Worm (Caenorhabditis elegans): ENCODE data around the gene F40F8.5.
A peak's percentile ranks its signal among the peaks of the same experiment; 100 is the strongest.

F40F8.5 gene

ce11 chrII:11096233-11096632 lies 38.5 kb downstream of the F40F8.5 start, which contains the start of gene nbs-1 (continued):
- peak; percentile 59 for TF ChIP-seq madf-6 (GFP tag; IDR thresholded peaks at IDR 0.05)

DNA sequence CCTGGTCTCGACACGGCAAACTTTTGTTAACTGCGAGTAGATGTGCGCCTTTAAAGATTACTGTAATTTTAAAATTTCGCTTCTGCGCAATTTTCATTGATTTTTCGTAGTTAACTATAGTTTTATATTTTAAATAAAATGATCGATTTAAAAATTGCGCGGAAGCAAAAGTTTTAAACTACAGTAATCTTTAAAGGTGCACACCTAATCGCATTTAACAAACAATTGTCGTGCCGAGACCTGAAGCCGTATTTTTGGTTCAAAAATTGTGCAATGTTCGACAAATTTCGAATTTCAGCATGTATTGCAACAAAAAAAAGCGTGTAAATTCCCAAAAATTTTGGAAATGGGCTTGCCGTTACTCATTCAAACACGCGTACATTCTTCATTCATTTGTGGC lies 40.3 kb downstream of the F40F8.5 start:
- peak; percentile 56; the same call in 1 of the 2 replicates for TF ChIP-seq madf-6 (GFP tag; IDR thresholded peaks at IDR 0.05)
- TF ChIP-seq ztf-25 (GFP tag; IDR thresholded peaks at IDR 0.05): no peak
- peak; percentile 39 for TF ChIP-seq xnd-1 (tag; optimal IDR thresholded peaks at IDR 0.05)
- TF ChIP-seq efl-1 (GFP tag; optimal IDR thresholded peaks at IDR 0.05): peak; percentile 14
- peak; percentile 65 for TF ChIP-seq F33H1.4 (GFP tag; IDR thresholded peaks at IDR 0.05)
- peak; percentile 45 for TF ChIP-seq F49E8.2 (tag; optimal IDR thresholded peaks at IDR 0.05; ENCODE audit: insufficient read depth)
- TF ChIP-seq him-1 (tag; optimal IDR thresholded peaks at IDR 0.05): peak; percentile 2
- TF ChIP-seq rcor-1 (GFP tag; IDR thresholded peaks at IDR 0.05): no peak
- peak; percentile 66 for TF ChIP-seq lsl-1 (GFP tag; optimal IDR thresholded peaks at IDR 0.05)

DNA sequence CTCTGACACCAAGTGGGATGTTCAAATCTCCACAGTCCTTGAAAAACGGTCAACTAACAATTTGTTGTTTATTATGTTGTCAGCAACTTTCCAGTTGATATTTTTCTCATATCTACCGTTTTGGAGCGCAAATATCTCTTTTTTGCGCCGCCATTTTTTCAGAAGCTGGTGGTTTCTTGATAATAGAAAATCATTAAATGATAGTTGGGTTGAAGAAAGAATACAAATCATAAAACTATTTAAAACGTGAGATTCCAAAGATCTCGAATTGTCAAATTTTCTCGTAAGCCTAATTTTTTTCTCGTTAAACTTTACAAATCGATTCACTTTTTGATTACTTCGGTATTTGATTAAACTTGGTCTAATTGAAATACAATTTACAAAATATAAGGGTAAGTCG lies 42.3 kb downstream of the F40F8.5 start, which contains the start of gene rpl-42:
TSS of gene rpl-42 (plus strand) at position 301 of the 400 bp plus-strand sequence.
- TF ChIP-seq dpff-1 (tag; optimal IDR thresholded peaks at IDR 0.05) (no peak), efl-1 (GFP tag; optimal IDR thresholded peaks at IDR 0.05) (no peak), attf-6 (GFP tag; IDR thresholded peaks at IDR 0.05) (no peak), F33H1.4 (GFP tag; IDR thresholded peaks at IDR 0.05) (no peak), egl-18 (GFP tag; IDR thresholded peaks at IDR 0.05) (no peak), C17E4.6 (GFP tag; IDR thresholded peaks at IDR 0.05) (no peak), sea-2 (GFP tag; IDR thresholded peaks at IDR 0.05) (no peak), cebp-1 (GFP tag; IDR thresholded peaks at IDR 0.05) (no peak), cebp-1 (tag; optimal IDR thresholded peaks at IDR 0.05) (no peak), ztf-25 (GFP tag; IDR thresholded peaks at IDR 0.05) (no peak), F55B11.4 (tag; optimal IDR thresholded peaks at IDR 0.05; ENCODE audit: borderline replicate concordance, insufficient read depth) (no peak), T26A5.8 (tag; optimal IDR thresholded peaks at IDR 0.05) (no peak), pha-4 (tag; optimal IDR thresholded peaks at IDR 0.05) (no peak), T07F8.4 (tag; optimal IDR thresholded peaks at IDR 0.05) (no peak), aptf-2 (GFP tag; conservative IDR thresholded peaks at IDR 0.05) (no peak), repo-1 (tag; optimal IDR thresholded peaks at IDR 0.05) (no peak), ztf-6 (GFP tag; IDR thresholded peaks at IDR 0.05) (no peak), tbp1 (GFP tag; optimal IDR thresholded peaks at IDR 0.05) (no peak)

DNA sequence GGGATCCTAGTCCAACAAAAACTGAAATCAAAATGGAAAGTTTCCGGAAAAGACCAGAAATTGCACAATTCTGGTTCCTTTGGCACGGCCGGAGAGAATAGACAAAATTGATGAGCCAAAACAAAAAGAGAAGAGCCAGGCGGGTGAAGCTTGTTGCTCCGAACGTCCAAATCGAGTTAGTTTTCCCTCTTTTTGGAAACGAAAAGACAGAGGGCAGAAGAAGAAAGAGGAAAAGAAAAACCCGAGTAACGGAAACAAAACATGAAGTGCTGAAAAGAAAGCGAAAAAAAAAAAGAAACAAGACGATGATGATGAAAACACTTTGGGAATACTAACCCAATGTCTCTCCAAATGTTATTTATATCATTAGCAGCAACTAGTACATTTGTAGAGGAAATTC lies 43.2 kb downstream of the F40F8.5 start:
- TF ChIP-seq attf-5 (GFP tag; optimal IDR thresholded peaks at IDR 0.05) (no peak), F33H1.4 (GFP tag; IDR thresholded peaks at IDR 0.05) (no peak), pbrm-1 (GFP tag; IDR thresholded peaks at IDR 0.05) (no peak), ztf-25 (GFP tag; IDR thresholded peaks at IDR 0.05) (no peak), Y79H2A.3 (GFP tag; conservative IDR thresholded peaks at IDR 0.05) (no peak), ceh-100 (GFP tag; IDR thresholded peaks at IDR 0.05) (no peak), mxl-1 (tag; optimal IDR thresholded peaks at IDR 0.05) (no peak), snpc-1.3 (tag; optimal IDR thresholded peaks at IDR 0.05; ENCODE audit: insufficient read depth) (no peak), ccch-3 (GFP tag; optimal IDR thresholded peaks at IDR 0.05) (no peak)

DNA sequence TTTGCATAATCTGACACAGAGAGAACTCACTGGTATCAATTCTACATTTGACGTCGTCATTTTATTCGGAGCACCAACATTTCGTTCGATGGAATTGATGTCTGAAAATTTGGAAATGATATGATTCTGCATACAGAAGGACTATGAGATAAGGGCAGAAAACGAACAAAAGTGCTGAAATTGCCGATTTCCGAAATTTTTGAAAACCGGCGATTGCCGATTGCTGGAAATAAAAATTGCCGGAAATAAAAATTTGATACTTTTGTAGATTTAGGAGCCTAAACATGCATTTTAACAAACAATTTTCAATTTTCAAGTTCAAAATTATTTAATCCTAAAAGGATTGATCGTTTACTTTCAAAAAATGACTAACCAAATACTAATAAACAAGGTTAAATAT lies 45.4 kb downstream of the F40F8.5 start, which contains the start of gene unc-53:
TSS of gene unc-53 (minus strand) at position 101 of the 400 bp plus-strand sequence.
- TF ChIP-seq F39B2.1 (GFP tag; IDR thresholded peaks at IDR 0.05): no peak
- no peak for TF ChIP-seq bed-1 (GFP tag; IDR thresholded peaks at IDR 0.05)
- no peak for TF ChIP-seq ceh-91 (GFP tag; IDR thresholded peaks at IDR 0.05)
